Fruit fly (Drosophila melanogaster) whole organism, embryonic: Measurements from ENCODE around the gene CG4267.

Experiments used
- BtbVII ChIP-seq: fragments of 200-800 bp; sonication (Bioruptor generic); optimal IDR thresholded peaks from 3 replicates; lab custom pipeline; 2017; ENCODE audit warnings: missing biosample characterization, mild to moderate bottlenecking, missing genetic modification characterization
- Bteb2 ChIP-seq: fragments of 200-800 bp; sonication (Bioruptor generic); optimal IDR thresholded peaks from 2 replicates; lab custom pipeline; 2016; ENCODE audit warnings: missing biosample characterization, missing genetic modification characterization
- CG10147 ChIP-seq: fragments of 200-800 bp; sonication (Bioruptor generic); optimal IDR thresholded peaks from 2 replicates; lab custom pipeline; 2019; ENCODE audit warnings: missing biosample characterization, mild to moderate bottlenecking, missing genetic modification characterization, moderate library complexity
- CG12104 ChIP-seq: fragments of 200-800 bp; sonication (Bioruptor generic); optimal IDR thresholded peaks from 3 replicates; lab custom pipeline; 2016; ENCODE audit warnings: missing biosample characterization, missing genetic modification characterization
- CG14860 ChIP-seq: fragments of 200-800 bp; sonication (Bioruptor generic); IDR thresholded peaks from 3 replicates; pipeline ENCODE4 v1.3.6; 2022; ENCODE audit warnings: missing biosample characterization, missing genetic modification characterization; ENCODE audit not compliant: partially characterized antibody
- CG17328 ChIP-seq: fragments of 200-800 bp; sonication (Bioruptor generic); IDR thresholded peaks from 2 replicates; pipeline ENCODE4 v1.3.6; 2022; ENCODE audit warnings: missing biosample characterization, missing genetic modification characterization
- CG18476 ChIP-seq: fragments of 200-800 bp; sonication (Bioruptor generic); optimal IDR thresholded peaks from 2 replicates; lab custom pipeline; 2016; ENCODE audit warnings: missing biosample characterization, mild to moderate bottlenecking, missing genetic modification characterization
- CG18619 ChIP-seq: fragments of 200-800 bp; sonication (Bioruptor generic); optimal IDR thresholded peaks from 3 replicates; lab custom pipeline; 2017; ENCODE audit warnings: missing biosample characterization, mild to moderate bottlenecking, missing genetic modification characterization
- CG3407 ChIP-seq: fragments of 200-800 bp; sonication (Bioruptor generic); optimal IDR thresholded peaks from 2 replicates; lab custom pipeline; 2018; ENCODE audit warnings: missing biosample characterization, mild to moderate bottlenecking, missing genetic modification characterization
- CG4707 ChIP-seq: fragments of 200-800 bp; sonication (Bioruptor generic); optimal IDR thresholded peaks from 2 replicates; lab custom pipeline; 2018; ENCODE audit warnings: missing biosample characterization, mild to moderate bottlenecking, missing genetic modification characterization, moderate library complexity
- CG5245 ChIP-seq: fragments of 200-800 bp; sonication (Bioruptor generic); optimal IDR thresholded peaks from 3 replicates; lab custom pipeline; 2016; ENCODE audit warnings: missing biosample characterization, missing genetic modification characterization
- CG6813 ChIP-seq: fragments of 200-800 bp; sonication (Bioruptor generic); optimal IDR thresholded peaks from 2 replicates; lab custom pipeline; 2017; ENCODE audit warnings: missing biosample characterization, missing genetic modification characterization, mild to moderate bottlenecking, moderate library complexity, missing genetic modification reagents
- CG7928 ChIP-seq: fragments of 200-800 bp; sonication (Bioruptor generic); optimal IDR thresholded peaks from 2 replicates; lab custom pipeline; 2017; ENCODE audit warnings: missing biosample characterization, mild to moderate bottlenecking, missing genetic modification characterization
- CG8765 ChIP-seq: fragments of 200-800 bp; sonication (Bioruptor generic); IDR thresholded peaks from 2 replicates; pipeline ENCODE4 v1.3.6; 2022; ENCODE audit warnings: missing biosample characterization, missing genetic modification characterization
- CG8924 ChIP-seq: fragments of 200-800 bp; optimal IDR thresholded peaks from 3 replicates; lab custom pipeline; 2019; ENCODE audit warnings: missing biosample characterization, mild to moderate bottlenecking, missing genetic modification characterization, moderate library complexity
- CG9437 ChIP-seq: fragments of 200-800 bp; sonication (Bioruptor generic); optimal IDR thresholded peaks from 2 replicates; lab custom pipeline; 2018; ENCODE audit warnings: missing biosample characterization, mild to moderate bottlenecking, missing genetic modification characterization
- CG9932 ChIP-seq: fragments of 200-800 bp; sonication (Bioruptor generic); IDR thresholded peaks from 2 replicates; pipeline ENCODE4 v1.3.6; 2022; ENCODE audit warnings: missing biosample characterization, missing genetic modification characterization
- Camta ChIP-seq: fragments of 200-800 bp; sonication (Bioruptor generic); optimal IDR thresholded peaks from 2 replicates; lab custom pipeline; 2016; ENCODE audit warnings: missing biosample characterization, missing genetic modification characterization
- CkIIα-i1 ChIP-seq: fragments of 200-800 bp; sonication (Bioruptor generic); IDR thresholded peaks from 2 replicates; pipeline ENCODE4 v1.3.6; 2022; ENCODE audit warnings: missing biosample characterization, missing genetic modification characterization
- CrebB ChIP-seq: fragments of 200-800 bp; sonication (Bioruptor generic); optimal IDR thresholded peaks from 3 replicates; lab custom pipeline; 2018; ENCODE audit warnings: missing biosample characterization, mild to moderate bottlenecking, missing genetic modification characterization
- Dad ChIP-seq: fragments of 200-800 bp; sonication (Bioruptor generic); optimal IDR thresholded peaks from 3 replicates; lab custom pipeline; 2016; ENCODE audit warnings: missing biosample characterization, missing genetic modification characterization
- Dfd ChIP-seq, 2 experiments: fragments of >200 bp; optimal IDR thresholded peaks; 2 replicates each; lab custom pipeline; 2017; ENCODE audit warnings: missing biosample characterization in 2 of 2, missing genetic modification characterization in 2 of 2
- Gsc ChIP-seq: fragments of 200-800 bp; sonication (Bioruptor generic); IDR thresholded peaks from 2 replicates; pipeline ENCODE4 v1.3.6; 2022; ENCODE audit warnings: missing biosample characterization, missing genetic modification characterization
- HLH4C ChIP-seq: fragments of 200-800 bp; sonication (Bioruptor generic); IDR thresholded peaks from 3 replicates; pipeline ENCODE4 v1.3.6; 2022; ENCODE audit warnings: missing biosample characterization, missing genetic modification characterization; ENCODE audit not compliant: partially characterized antibody
- Hr51 ChIP-seq, 2 experiments: fragments of 200-800 bp; sonication (Bioruptor generic); optimal IDR thresholded peaks; 2 replicates in 1 of 2; 3 replicates in 1 of 2; lab custom pipeline; 2016 to 2018; ENCODE audit warnings: missing biosample characterization in 2 of 2, missing genetic modification characterization in 2 of 2, mild to moderate bottlenecking in 1 of 2, moderate library complexity in 1 of 2
- Jarid2 ChIP-seq: fragments of 200-800 bp; sonication (Bioruptor generic); optimal IDR thresholded peaks from 3 replicates; lab custom pipeline; 2017; ENCODE audit warnings: mild to moderate bottlenecking, missing biosample characterization, missing genetic modification reagents, missing genetic modification characterization
- Meics ChIP-seq: fragments of 200-800 bp; sonication (Bioruptor generic); optimal IDR thresholded peaks from 2 replicates; lab custom pipeline; 2017; ENCODE audit warnings: missing biosample characterization, mild to moderate bottlenecking, missing genetic modification characterization
- Nf-YC ChIP-seq: fragments of 200-800 bp; optimal IDR thresholded peaks from 3 replicates; lab custom pipeline; 2019; ENCODE audit warnings: missing biosample characterization, mild to moderate bottlenecking, missing genetic modification characterization, moderate library complexity
- Rfx ChIP-seq: fragments of 200-800 bp; sonication (Bioruptor generic); IDR thresholded peaks from 2 replicates; pipeline ENCODE4 v1.3.6; 2022; ENCODE audit warnings: missing biosample characterization, missing genetic modification characterization
- Six4 ChIP-seq: fragments of 200-800 bp; sonication (Bioruptor generic); optimal IDR thresholded peaks from 2 replicates; lab custom pipeline; 2016; ENCODE audit warnings: missing biosample characterization, missing genetic modification characterization
- TFAM ChIP-seq: fragments of 200-800 bp; sonication (Bioruptor generic); optimal IDR thresholded peaks from 2 replicates; lab custom pipeline; 2017; ENCODE audit warnings: missing biosample characterization, missing genetic modification characterization, inconsistent platforms
- chm ChIP-seq: fragments of 200-800 bp; sonication (Bioruptor generic); IDR thresholded peaks from 2 replicates; pipeline ENCODE4 v1.3.6; 2022; ENCODE audit warnings: missing biosample characterization, missing genetic modification characterization
- chn ChIP-seq: fragments of 200-800 bp; sonication (Bioruptor generic); optimal IDR thresholded peaks from 2 replicates; lab custom pipeline; 2016; ENCODE audit warnings: missing biosample characterization, missing genetic modification characterization
- crc ChIP-seq: fragments of 200-800 bp; sonication (Bioruptor generic); optimal IDR thresholded peaks from 2 replicates; lab custom pipeline; 2016; ENCODE audit warnings: missing biosample characterization, missing genetic modification characterization
- cwo ChIP-seq: fragments of 200-800 bp; sonication (Bioruptor generic); optimal IDR thresholded peaks from 3 replicates; lab custom pipeline; 2017; ENCODE audit warnings: missing biosample characterization, missing genetic modification characterization, mild to moderate bottlenecking, moderate library complexity, missing genetic modification reagents
- danr ChIP-seq: fragments of 200-800 bp; sonication (Bioruptor generic); IDR thresholded peaks from 2 replicates; pipeline ENCODE4 v1.3.6; 2022; ENCODE audit warnings: missing biosample characterization, missing genetic modification characterization
- eyg ChIP-seq: fragments of 200-800 bp; sonication (Bioruptor generic); optimal IDR thresholded peaks from 3 replicates; lab custom pipeline; 2016; ENCODE audit warnings: missing biosample characterization, missing genetic modification characterization
- grn ChIP-seq: fragments of 200-800 bp; sonication (Bioruptor generic); optimal IDR thresholded peaks from 3 replicates; lab custom pipeline; 2017; ENCODE audit warnings: missing biosample characterization, missing genetic modification characterization
- klu ChIP-seq: fragments of 200-800 bp; sonication (Bioruptor generic); IDR thresholded peaks from 2 replicates; pipeline ENCODE4 v1.3.6; 2022; ENCODE audit warnings: missing biosample characterization, missing genetic modification characterization
- knrl ChIP-seq: fragments of 200-800 bp; sonication (Bioruptor generic); IDR thresholded peaks from 3 replicates; pipeline ENCODE4 v1.3.6; 2022; ENCODE audit warnings: missing biosample characterization, missing genetic modification characterization; ENCODE audit not compliant: partially characterized antibody
- otp ChIP-seq: fragments of 200-800 bp; sonication (Bioruptor generic); IDR thresholded peaks from 3 replicates; pipeline ENCODE4, ENCODE4 v1.3.6; 2022; ENCODE audit warnings: missing biosample characterization, missing genetic modification characterization
- pita ChIP-seq: fragments of 200-800 bp; sonication (Bioruptor generic); optimal IDR thresholded peaks from 2 replicates; lab custom pipeline; 2017; ENCODE audit warnings: missing biosample characterization, mild to moderate bottlenecking, missing genetic modification characterization
- run ChIP-seq: fragments of 200-800 bp; sonication (Bioruptor generic); optimal IDR thresholded peaks from 3 replicates; lab custom pipeline; 2018; ENCODE audit warnings: missing biosample characterization, mild to moderate bottlenecking, missing genetic modification characterization
- sc ChIP-seq, 3 experiments: fragments of >200 bp in 2 of 3; fragments of 200-800 bp in 1 of 3; sonication (Bioruptor generic) in 1 of 3; optimal IDR thresholded peaks; 2 replicates in 2 of 3; 3 replicates in 1 of 3; lab custom pipeline; 2017; ENCODE audit warnings: mild to moderate bottlenecking in 1 of 3, missing biosample characterization in 1 of 3, missing genetic modification characterization in 1 of 3, missing genetic modification reagents in 1 of 3
- sens ChIP-seq: fragments of 200-800 bp; sonication (Bioruptor generic); peaks from one replicate; lab custom pipeline; 2016; ENCODE audit warnings: missing biosample characterization, missing genetic modification characterization
- slou ChIP-seq: fragments of 200-800 bp; sonication (Bioruptor generic); optimal IDR thresholded peaks from 3 replicates; lab custom pipeline; 2016; ENCODE audit warnings: missing biosample characterization, missing genetic modification characterization
- so ChIP-seq: fragments of 200-800 bp; sonication (Bioruptor generic); IDR thresholded peaks from 3 replicates; pipeline ENCODE4 v1.3.6; 2022; ENCODE audit warnings: missing biosample characterization, missing genetic modification characterization
- sob ChIP-seq: fragments of 200-800 bp; sonication (Bioruptor generic); IDR thresholded peaks from 2 replicates; pipeline ENCODE4 v1.3.6; 2022; ENCODE audit warnings: missing biosample characterization, missing genetic modification characterization
- tio ChIP-seq: fragments of 200-800 bp; sonication (Bioruptor generic); optimal IDR thresholded peaks from 2 replicates; lab custom pipeline; 2017; ENCODE audit warnings: missing biosample characterization, missing genetic modification characterization, inconsistent platforms
- tll ChIP-seq, 2 experiments: fragments of 200-800 bp in 1 of 2; fragments of >200 bp in 1 of 2; sonication (Bioruptor generic) in 1 of 2; optimal IDR thresholded peaks; 2 replicates each; lab custom pipeline; 2017 to 2019; ENCODE audit warnings: missing biosample characterization in 2 of 2, missing genetic modification characterization in 2 of 2, mild to moderate bottlenecking in 1 of 2, moderate library complexity in 1 of 2
- twi ChIP-seq: fragments of 200-800 bp; optimal IDR thresholded peaks from 2 replicates; lab custom pipeline; 2019; ENCODE audit warnings: missing biosample characterization, mild to moderate bottlenecking, missing genetic modification characterization, moderate library complexity

Gene CG4267

dm6 chr2L:2227316-2227715 lies 14.9 kb upstream of the CG4267 start (continued):
- TF ChIP-seq sc (optimal IDR thresholded peaks at IDR 0.05; lab: Kevin White, UChicago), result no peak
- no peak for TF ChIP-seq sc (GFP tag; optimal IDR thresholded peaks at IDR 0.05; lab: Kevin White, UChicago)
- no peak for TF ChIP-seq knrl (GFP tag; lab: Robert Waterston, UW)
- TF ChIP-seq Gsc, result no peak
- no peak for TF ChIP-seq Jarid2 (GFP tag; lab: Kevin White, UChicago)
- TF ChIP-seq chm (GFP tag; lab: Robert Waterston, UW), result peak; percentile 56; the same call in 1 of the 2 replicates
- TF ChIP-seq danr (GFP tag; lab: Robert Waterston, UW), result no peak
- peak; percentile 54; the same call in 1 of the 2 replicates for TF ChIP-seq Rfx
- TF ChIP-seq CG18476 (GFP tag; lab: Kevin White, UChicago), result no peak
- no peak for TF ChIP-seq pita
- peak; percentile 69; the same call in 2 of the 3 replicates for TF ChIP-seq otp (GFP tag; lab: Robert Waterston, UW)
- no peak for TF ChIP-seq TFAM (GFP tag; lab: Kevin White, UChicago)
- TF ChIP-seq CG7928 (GFP tag; lab: Kevin White, UChicago), result no peak
- TF ChIP-seq CkIIα-i1, result no peak
- TF ChIP-seq CG18619, result no peak
- TF ChIP-seq Dfd (GFP tag; optimal IDR thresholded peaks at IDR 0.05; lab: Kevin White, UChicago), result no peak
- peak; percentile 19 for TF ChIP-seq CG9437 (GFP tag; lab: Kevin White, UChicago)
- TF ChIP-seq BtbVII, result peak; percentile 35
- peak; percentile 11 for TF ChIP-seq cwo (GFP tag; lab: Kevin White, UChicago)
- no peak for TF ChIP-seq twi
- TF ChIP-seq tll (GFP tag; optimal IDR thresholded peaks at IDR 0.05; lab: Kevin White, UChicago), result no peak
- no peak for TF ChIP-seq grn (GFP tag; lab: Kevin White, UChicago)
- peak; percentile 90 for TF ChIP-seq sens
- TF ChIP-seq CG9932 (GFP tag; lab: Robert Waterston, UW), result no peak
- peak; percentile 10; the same call in 1 of the 2 replicates for TF ChIP-seq sob (GFP tag; lab: Robert Waterston, UW)
- TF ChIP-seq Bteb2 (GFP tag; lab: Kevin White, UChicago), result no peak
- peak; percentile 18 for TF ChIP-seq chn
- no peak for TF ChIP-seq Camta (GFP tag; lab: Kevin White, UChicago)
- TF ChIP-seq CG5245, result no peak
- TF ChIP-seq CG3407 (GFP tag; lab: Kevin White, UChicago), result peak; percentile 38
- TF ChIP-seq slou (GFP tag; lab: Kevin White, UChicago), result no peak
- no peak for TF ChIP-seq crc
- no peak for TF ChIP-seq CG14860 (GFP tag; lab: Robert Waterston, UW)
- peak; percentile 27 for TF ChIP-seq Meics
- no peak for TF ChIP-seq HLH4C
- TF ChIP-seq CG8765 (GFP tag; lab: Robert Waterston, UW), result no peak
- TF ChIP-seq Hr51 (GFP tag; optimal IDR thresholded peaks at IDR 0.05; lab: Kevin White, UChicago), result peak in 1 of 2 experiments; percentile 14
- TF ChIP-seq CG6813, result peak; percentile 42
- TF ChIP-seq klu (GFP tag; lab: Robert Waterston, UW), result no peak
- TF ChIP-seq CrebB (tag; lab: Kevin White, UChicago), result no peak
- no peak for TF ChIP-seq CG10147 (GFP tag; lab: Kevin White, UChicago)
- TF ChIP-seq CG12104 (GFP tag; lab: Kevin White, UChicago), result peak; percentile 14
- TF ChIP-seq CG17328 (GFP tag; lab: Robert Waterston, UW), result peak; percentile 74
- TF ChIP-seq tio (GFP tag; lab: Kevin White, UChicago), result no peak
- peak; percentile 14 for TF ChIP-seq CG8924
- peak; percentile 61; the same call in 1 of the 3 replicates for TF ChIP-seq so
- TF ChIP-seq eyg (GFP tag; lab: Kevin White, UChicago), result no peak
- TF ChIP-seq run (tag; lab: Kevin White, UChicago), result no peak
- peak; percentile 16 for TF ChIP-seq CG4707
- no peak for TF ChIP-seq Dad
- TF ChIP-seq Nf-YC (tag; lab: Kevin White, UChicago), result peak; percentile 30
- peak; percentile 27 for TF ChIP-seq Six4
